In genomic region chrX:686437-686972, dm6 we compare ENCODE assay signal across 2 fruit fly cellular contexts.
TF ChIP-seq lines count a peak whose summit lies in the region.

TSS of gene sdk (plus strand) at chrX:686834.

TF ChIP-seq in whole organism, embryonic, 481 proteins besides CTCF, POLR2A, EP300 and RAD21 (continued from another document and continues in another):
- peak; percentile 93 to 94 for TF ChIP-seq Pdp1 (GFP tag; optimal IDR thresholded peaks at IDR 0.05; lab: Kevin White, UChicago)
- TF ChIP-seq insv (GFP tag; optimal IDR thresholded peaks at IDR 0.05; lab: Kevin White, UChicago): peak; percentile 54 to 55
- TF ChIP-seq odd (GFP tag; optimal IDR thresholded peaks at IDR 0.05; lab: Kevin White, UChicago): peak; percentile 93
- TF ChIP-seq Lpt (GFP tag; optimal IDR thresholded peaks at IDR 0.05; lab: Kevin White, UChicago): no peak
- peak; percentile 80 for TF ChIP-seq luna (GFP tag; optimal IDR thresholded peaks at IDR 0.05; lab: Kevin White, UChicago)
- peak; percentile 91 for TF ChIP-seq Six4 (GFP tag; optimal IDR thresholded peaks at IDR 0.05; lab: Kevin White, UChicago)
- TF ChIP-seq bigmax (GFP tag; optimal IDR thresholded peaks at IDR 0.05; lab: Kevin White, UChicago): peak; percentile 6
- peak; percentile 66; the same call in 2 of the 3 replicates for TF ChIP-seq gce (GFP tag; IDR thresholded peaks at IDR 0.05; lab: Robert Waterston, UW)
- TF ChIP-seq ERR (GFP tag; optimal IDR thresholded peaks at IDR 0.05; lab: Kevin White, UChicago): peak; percentile 88
- TF ChIP-seq Sry-δ (GFP tag; optimal IDR thresholded peaks at IDR 0.05; lab: Kevin White, UChicago): peak; percentile 50
- TF ChIP-seq H15 (GFP tag; IDR thresholded peaks at IDR 0.05; lab: Robert Waterston, UW): peak; percentile 73
- TF ChIP-seq Dfd (GFP tag; optimal IDR thresholded peaks at IDR 0.05; lab: Kevin White, UChicago): no peak
- peak; percentile 93 for TF ChIP-seq CG4424 (GFP tag; optimal IDR thresholded peaks at IDR 0.05; lab: Kevin White, UChicago)
- peak; percentile 14 for TF ChIP-seq BEAF-32 (GFP tag; optimal IDR thresholded peaks at IDR 0.05; lab: Kevin White, UChicago)
- peak; percentile 63 for TF ChIP-seq MBD-R2 (GFP tag; IDR thresholded peaks at IDR 0.05; lab: Robert Waterston, UW)
- peak; percentile 76 for TF ChIP-seq Gsc (GFP tag; IDR thresholded peaks at IDR 0.05; lab: Robert Waterston, UW)
- peak; percentile 99 for TF ChIP-seq sens (GFP tag; lab: Kevin White, UChicago)
- TF ChIP-seq lab (GFP tag; optimal IDR thresholded peaks at IDR 0.05; lab: Kevin White, UChicago): peak; percentile 94
- peak; percentile 87 for TF ChIP-seq Hr3 (GFP tag; optimal IDR thresholded peaks at IDR 0.05; lab: Kevin White, UChicago)
- peak; percentile 72 for TF ChIP-seq CG6175 (GFP tag; IDR thresholded peaks at IDR 0.05; lab: Robert Waterston, UW)
- TF ChIP-seq NC2β (GFP tag; optimal IDR thresholded peaks at IDR 0.05; lab: Kevin White, UChicago): peak; percentile 93
- peak; percentile 58 for TF ChIP-seq CG4360 (GFP tag; IDR thresholded peaks at IDR 0.05; lab: Robert Waterston, UW)
- TF ChIP-seq CG2129 (GFP tag; IDR thresholded peaks at IDR 0.05; lab: Robert Waterston, UW; ENCODE audit: partially characterized antibody): no peak
- TF ChIP-seq Meics (GFP tag; optimal IDR thresholded peaks at IDR 0.05; lab: Kevin White, UChicago): peak; percentile 93
- 0 out of 2 replicates have a peak, but pooled peaks have one; percentile 26 for TF ChIP-seq ham (GFP tag; IDR thresholded peaks at IDR 0.05; lab: Robert Waterston, UW)
- peak; percentile 56 for TF ChIP-seq slou (GFP tag; optimal IDR thresholded peaks at IDR 0.05; lab: Kevin White, UChicago)
- peak; percentile 91 for TF ChIP-seq CG13424 (tag; optimal IDR thresholded peaks at IDR 0.05; lab: Kevin White, UChicago)
- peak; percentile 91 for TF ChIP-seq slp2 (GFP tag; optimal IDR thresholded peaks at IDR 0.05; lab: Kevin White, UChicago)
- TF ChIP-seq CG4820 (GFP tag; optimal IDR thresholded peaks at IDR 0.05; lab: Kevin White, UChicago): peak; percentile 84
- TF ChIP-seq bowl (GFP tag; IDR thresholded peaks at IDR 0.05; lab: Robert Waterston, UW): peak; percentile 80
- TF ChIP-seq CG30403 (GFP tag; optimal IDR thresholded peaks at IDR 0.05; lab: Kevin White, UChicago): peak; percentile 95
- 0 out of 3 replicates have a peak, but pooled peaks have one; percentile 27 for TF ChIP-seq C15 (GFP tag; IDR thresholded peaks at IDR 0.05; lab: Robert Waterston, UW)
- TF ChIP-seq Dbx (GFP tag; IDR thresholded peaks at IDR 0.05; lab: Robert Waterston, UW): peak; percentile 85; the same call in 2 of the 3 replicates
- peak; percentile 64 for TF ChIP-seq CG4617 (GFP tag; optimal IDR thresholded peaks at IDR 0.05; lab: Kevin White, UChicago; ENCODE audit: borderline replicate concordance)
- TF ChIP-seq exex (tag; optimal IDR thresholded peaks at IDR 0.05; lab: Kevin White, UChicago): peak; percentile 39
- TF ChIP-seq Lhr (GFP tag; optimal IDR thresholded peaks at IDR 0.05; lab: Kevin White, UChicago): peak; percentile 69
- TF ChIP-seq Myb (GFP tag; optimal IDR thresholded peaks at IDR 0.05; lab: Kevin White, UChicago): peak; percentile 75
- peak; percentile 93 for TF ChIP-seq Sox100B (GFP tag; optimal IDR thresholded peaks at IDR 0.05; lab: Kevin White, UChicago)
- peak; percentile 91 for TF ChIP-seq Mes4 (GFP tag; optimal IDR thresholded peaks at IDR 0.05; lab: Kevin White, UChicago)
- TF ChIP-seq abd-A (tag; optimal IDR thresholded peaks at IDR 0.05; lab: Kevin White, UChicago): peak; percentile 60
- TF ChIP-seq CG11723 (GFP tag; optimal IDR thresholded peaks at IDR 0.05; lab: Kevin White, UChicago): peak; percentile 90
- peak; percentile 93 for TF ChIP-seq gem (tag; optimal IDR thresholded peaks at IDR 0.05; lab: Kevin White, UChicago)
- peak; percentile 89 for TF ChIP-seq ems (GFP tag; optimal IDR thresholded peaks at IDR 0.05; lab: Kevin White, UChicago)
- TF ChIP-seq zf30C (GFP tag; optimal IDR thresholded peaks at IDR 0.05; lab: Kevin White, UChicago): no peak
- TF ChIP-seq E2f1 (GFP tag; IDR thresholded peaks at IDR 0.05; lab: Robert Waterston, UW): peak; percentile 86
- TF ChIP-seq ro (GFP tag; IDR thresholded peaks at IDR 0.05; lab: Robert Waterston, UW): peak; percentile 71; the same call in 1 of the 2 replicates
- peak; percentile 67 for TF ChIP-seq CG6654 (GFP tag; optimal IDR thresholded peaks at IDR 0.05; lab: Kevin White, UChicago)
- peak; percentile 66 for TF ChIP-seq CG30020 (tag; optimal IDR thresholded peaks at IDR 0.05; lab: Kevin White, UChicago)
- TF ChIP-seq CG1233 (GFP tag; optimal IDR thresholded peaks at IDR 0.05; lab: Kevin White, UChicago): peak; percentile 85
- TF ChIP-seq br (optimal IDR thresholded peaks at IDR 0.05; lab: Kevin White, UChicago): no peak
- TF ChIP-seq CG1647 (GFP tag; optimal IDR thresholded peaks at IDR 0.05; lab: Kevin White, UChicago): peak; percentile 77
- TF ChIP-seq Rfx (GFP tag; IDR thresholded peaks at IDR 0.05; lab: Robert Waterston, UW): peak; percentile 88
- peak; percentile 85 for TF ChIP-seq CG12769 (tag; optimal IDR thresholded peaks at IDR 0.05; lab: Kevin White, UChicago)
- peak; percentile 19 for TF ChIP-seq ash1 (GFP tag; optimal IDR thresholded peaks at IDR 0.05; lab: Kevin White, UChicago)
- TF ChIP-seq otp (GFP tag; IDR thresholded peaks at IDR 0.05; lab: Robert Waterston, UW): peak; percentile 81
- peak; percentile 16 for TF ChIP-seq pzg (GFP tag; optimal IDR thresholded peaks at IDR 0.05; lab: Kevin White, UChicago)
- peak; percentile 93 for TF ChIP-seq Fer1 (GFP tag; optimal IDR thresholded peaks at IDR 0.05; lab: Kevin White, UChicago)
- TF ChIP-seq schlank (tag; optimal IDR thresholded peaks at IDR 0.05; lab: Kevin White, UChicago): peak; percentile 74
- peak; percentile 86 for TF ChIP-seq wor (GFP tag; IDR thresholded peaks at IDR 0.05; lab: Robert Waterston, UW)
- peak; percentile 82; the same call in 2 of the 4 replicates for TF ChIP-seq chinmo (GFP tag; IDR thresholded peaks at IDR 0.05; lab: Robert Waterston, UW; ENCODE audit: partially characterized antibody)
- TF ChIP-seq sob (GFP tag; IDR thresholded peaks at IDR 0.05; lab: Robert Waterston, UW): peak; percentile 89
- TF ChIP-seq Scr (GFP tag; IDR thresholded peaks at IDR 0.05; lab: Robert Waterston, UW; ENCODE audit: partially characterized antibody): peak; percentile 59; the same call in 1 of the 2 replicates
- TF ChIP-seq CG13775 (GFP tag; optimal IDR thresholded peaks at IDR 0.05; lab: Kevin White, UChicago): peak; percentile 93

TF ChIP-seq in whole organism, prepupa, 60 proteins besides CTCF, POLR2A, EP300 and RAD21 (continued from another document):
- TF ChIP-seq vri (GFP tag; optimal IDR thresholded peaks at IDR 0.05; lab: Kevin White, UChicago) (peak; percentile 92), Hr39 (GFP tag; optimal IDR thresholded peaks at IDR 0.05; lab: Kevin White, UChicago) (peak; percentile 93), topi (GFP tag; optimal IDR thresholded peaks at IDR 0.05; lab: Kevin White, UChicago) (peak; percentile 96), CG11762 (GFP tag; optimal IDR thresholded peaks at IDR 0.05; lab: Kevin White, UChicago; ENCODE audit: insufficient read depth) (peak; percentile 90), CG11294 (GFP tag; IDR thresholded peaks at IDR 0.05; lab: Robert Waterston, UW) (peak; percentile 78), lz (GFP tag; optimal IDR thresholded peaks at IDR 0.05; lab: Kevin White, UChicago) (peak; percentile 97), CG31627 (GFP tag; optimal IDR thresholded peaks at IDR 0.05; lab: Kevin White, UChicago) (peak; percentile 94), ss (GFP tag; optimal IDR thresholded peaks at IDR 0.05; lab: Kevin White, UChicago) (peak; percentile 89 to 91)
